Fruit fly (Drosophila melanogaster): ENCODE measurements around the gene CG17380.
A peak's percentile ranks its signal among the peaks of the same experiment; 100 is the strongest.

CG17380 gene

DNA sequence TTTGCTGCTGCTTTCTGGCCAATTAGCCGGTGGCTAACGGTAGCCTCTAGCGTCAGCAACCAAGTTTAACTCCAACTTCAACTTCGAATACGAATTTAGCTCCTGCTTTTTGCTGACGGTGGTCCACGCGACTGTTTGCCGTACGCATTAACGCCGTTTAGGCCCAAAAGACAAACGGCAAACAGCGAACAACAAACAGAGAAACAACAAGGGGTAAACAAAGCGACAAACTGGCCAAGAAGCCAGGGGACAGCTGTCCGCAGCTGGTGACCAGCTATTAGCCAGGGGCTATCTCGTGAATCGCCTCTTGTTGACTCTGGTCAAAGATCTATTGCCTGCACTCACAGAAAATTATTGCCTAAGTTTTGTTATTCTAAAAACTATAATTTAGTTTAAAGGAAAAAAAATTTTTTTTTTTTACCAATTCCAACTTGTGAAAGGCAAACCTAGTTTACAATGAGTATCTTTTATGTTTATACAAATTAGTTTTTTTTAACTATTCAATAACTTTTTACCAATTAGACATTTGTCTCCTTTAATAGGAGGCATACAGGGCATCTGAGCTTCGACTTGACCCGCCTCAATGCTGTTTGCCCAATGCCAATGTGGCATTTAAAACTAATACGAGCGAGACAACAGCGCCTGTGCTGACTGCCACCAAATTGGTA lies 41.9 kb upstream of the CG17380 start (continued):
- TF ChIP-seq CG10209 (GFP tag; optimal IDR thresholded peaks at IDR 0.05) (peak; percentile 41), HHEX (GFP tag; optimal IDR thresholded peaks at IDR 0.05) (peak; percentile 45), CG12769 (tag; optimal IDR thresholded peaks at IDR 0.05) (peak; percentile 17), bsh (GFP tag; optimal IDR thresholded peaks at IDR 0.05) (peak in 1 of 2 experiments; percentile 49), bowl (GFP tag; IDR thresholded peaks at IDR 0.05) (peak; percentile 43; the same call in 1 of the 2 replicates), Antp (GFP tag; optimal IDR thresholded peaks at IDR 0.05) (no peak), Hey (tag; optimal IDR thresholded peaks at IDR 0.05) (no peak), HLH3B (GFP tag; IDR thresholded peaks at IDR 0.05) (peak; percentile 25; the same call in 1 of the 2 replicates), CG11093 (GFP tag; IDR thresholded peaks at IDR 0.05) (peak; percentile 7; the same call in 1 of the 3 replicates), CG3407 (GFP tag; optimal IDR thresholded peaks at IDR 0.05) (peak; percentile 19), gcm (GFP tag; optimal IDR thresholded peaks at IDR 0.05) (no peak), CG15696 (tag; optimal IDR thresholded peaks at IDR 0.05) (peak; percentile 36), CG12071 (GFP tag; optimal IDR thresholded peaks at IDR 0.05) (peak; percentile 28), sim (GFP tag; IDR thresholded peaks at IDR 0.05) (0 out of 2 replicates have a peak, but pooled peaks have one; percentile 7), fd64A (GFP tag; optimal IDR thresholded peaks at IDR 0.05) (no peak), hkb (optimal IDR thresholded peaks at IDR 0.05) (no peak), hkb (GFP tag; IDR thresholded peaks at IDR 0.05) (no peak), sc (optimal IDR thresholded peaks at IDR 0.05) (no peak), sc (GFP tag; optimal IDR thresholded peaks at IDR 0.05) (peak; percentile 10), CG6791 (GFP tag; IDR thresholded peaks at IDR 0.05; ENCODE audit: partially characterized antibody) (no peak)

DNA sequence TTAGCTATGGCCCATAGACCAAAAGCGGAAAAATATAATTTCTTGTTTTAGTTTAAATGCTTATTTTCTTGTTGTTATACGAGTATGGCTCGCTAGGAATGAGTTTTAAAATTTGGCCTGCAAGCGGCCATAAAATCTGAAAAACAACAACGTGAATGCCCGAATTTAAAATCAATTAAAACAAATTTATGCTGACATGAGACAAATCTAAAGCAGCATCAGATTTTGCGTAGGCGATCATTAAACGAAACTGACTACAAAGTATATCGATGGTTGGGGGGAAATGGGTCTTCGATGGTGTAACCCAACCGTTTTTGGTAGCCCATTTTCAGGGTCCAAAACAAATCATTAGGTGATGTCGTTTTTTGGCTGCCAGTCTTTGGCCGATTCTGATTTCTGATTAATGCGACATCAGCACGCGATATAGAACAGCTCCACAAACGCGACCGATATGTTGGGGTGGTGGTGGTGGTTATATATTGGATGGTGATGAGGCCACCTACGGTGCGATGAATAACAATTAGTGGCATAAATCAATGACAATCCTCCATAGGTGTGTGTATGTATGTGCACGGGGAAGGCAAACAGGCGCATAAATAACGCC lies 34.8 kb upstream of the CG17380 start:
- TF ChIP-seq sd (tag; optimal IDR thresholded peaks at IDR 0.05) (peak; percentile 25), CG15269 (tag; optimal IDR thresholded peaks at IDR 0.05) (peak; percentile 88), CG17912 (GFP tag; optimal IDR thresholded peaks at IDR 0.05) (no peak), trem (tag; optimal IDR thresholded peaks at IDR 0.05) (no peak), CG13894 (tag; optimal IDR thresholded peaks at IDR 0.05) (peak; percentile 69), CG18476 (GFP tag; optimal IDR thresholded peaks at IDR 0.05) (no peak), chinmo (GFP tag; IDR thresholded peaks at IDR 0.05; ENCODE audit: partially characterized antibody) (0 out of 4 replicates have a peak, but pooled peaks have one; percentile 55), wdn (GFP tag; IDR thresholded peaks at IDR 0.05) (no peak), vvl (GFP tag; IDR thresholded peaks at IDR 0.05) (peak; percentile 27), abd-A (tag; optimal IDR thresholded peaks at IDR 0.05) (peak; percentile 75)

DNA sequence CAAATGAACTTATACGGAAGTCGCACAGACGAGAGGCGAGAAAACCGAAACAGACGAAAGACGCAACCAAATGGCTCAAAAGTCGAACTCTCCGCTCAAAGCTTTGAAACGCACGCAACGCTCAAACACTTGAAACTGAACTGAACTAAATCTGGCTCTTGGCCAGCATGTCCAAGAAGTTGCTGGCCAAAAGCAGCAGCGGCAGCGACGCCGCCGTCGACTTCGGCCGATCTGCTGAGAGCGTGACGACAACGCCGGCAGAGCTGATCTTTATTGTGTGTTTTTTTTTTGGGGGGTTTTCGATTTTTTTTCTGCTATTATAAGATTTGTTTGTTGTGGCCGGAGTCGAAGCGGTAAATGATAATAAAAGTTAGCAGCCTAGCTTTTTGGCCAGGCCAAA lies 27.8 kb upstream of the CG17380 start:
- TF ChIP-seq da (GFP tag; optimal IDR thresholded peaks at IDR 0.05): no peak
- TF ChIP-seq chinmo (GFP tag; IDR thresholded peaks at IDR 0.05; ENCODE audit: partially characterized antibody): peak; percentile 76; the same call in 1 of the 4 replicates
- TF ChIP-seq Eip74EF (GFP tag; optimal IDR thresholded peaks at IDR 0.05): peak in 1 of 2 experiments; percentile 21
- TF ChIP-seq CG13424 (tag; optimal IDR thresholded peaks at IDR 0.05): no peak
- peak; percentile 8 for TF ChIP-seq Deaf1 (tag; optimal IDR thresholded peaks at IDR 0.05)
- TF ChIP-seq Jarid2 (GFP tag; optimal IDR thresholded peaks at IDR 0.05): peak; percentile 39
- 0 out of 2 replicates have a peak, but pooled peaks have one; percentile 14 for TF ChIP-seq CG13287 (GFP tag; IDR thresholded peaks at IDR 0.05; ENCODE audit: partially characterized antibody)
- TF ChIP-seq Adf1 (GFP tag; IDR thresholded peaks at IDR 0.05): peak; percentile 75
- peak; percentile 16 for TF ChIP-seq sqz (GFP tag; optimal IDR thresholded peaks at IDR 0.05)
- TF ChIP-seq CG17912 (GFP tag; optimal IDR thresholded peaks at IDR 0.05): no peak
- TF ChIP-seq CG12769 (tag; optimal IDR thresholded peaks at IDR 0.05): no peak

Measured in whole organism, embryonic.